Fruit fly (Drosophila melanogaster): ENCODE data around the gene Task7.
A peak's percentile ranks its signal among the peaks of the same experiment; 100 is the strongest.

The Task7 gene

dm6 chr3R:9399951-9400392 is 12.1 kb downstream of the Task7 start, which contains the start of gene CG34117 (continued):
- TF ChIP-seq CG10543 (GFP tag; optimal IDR thresholded peaks at IDR 0.05) (peak; percentile 71), crc (GFP tag; optimal IDR thresholded peaks at IDR 0.05) (peak; percentile 21), fru (optimal IDR thresholded peaks at IDR 0.05) (no peak), sd (tag; optimal IDR thresholded peaks at IDR 0.05) (peak; percentile 89), CG2202 (tag; optimal IDR thresholded peaks at IDR 0.05) (peak; percentile 50), sisA (GFP tag; IDR thresholded peaks at IDR 0.05) (peak; percentile 79), usp (GFP tag; optimal IDR thresholded peaks at IDR 0.05) (no peak), MESR4 (GFP tag; optimal IDR thresholded peaks at IDR 0.05) (peak; percentile 61), CG4328 (GFP tag; optimal IDR thresholded peaks at IDR 0.05) (peak; percentile 71), CG11085 (GFP tag; IDR thresholded peaks at IDR 0.05) (peak; percentile 83), phol (tag; optimal IDR thresholded peaks at IDR 0.05) (peak; percentile 75), ara (GFP tag; IDR thresholded peaks at IDR 0.05) (peak; percentile 81), CG8924 (tag; optimal IDR thresholded peaks at IDR 0.05) (peak; percentile 88), CG3163 (GFP tag; optimal IDR thresholded peaks at IDR 0.05) (no peak), Hr51 (GFP tag; optimal IDR thresholded peaks at IDR 0.05) (peak; percentile 53 to 83), CG9727 (GFP tag; optimal IDR thresholded peaks at IDR 0.05) (peak; percentile 84), Nf-YA (GFP tag; IDR thresholded peaks at IDR 0.05) (peak; percentile 27; the same call in 1 of the 2 replicates), ham (GFP tag; IDR thresholded peaks at IDR 0.05) (peak; percentile 33; the same call in 1 of the 2 replicates), sens-2 (GFP tag; IDR thresholded peaks at IDR 0.05) (0 out of 2 replicates have a peak, but pooled peaks have one; percentile 46), Drgx (GFP tag; IDR thresholded peaks at IDR 0.05) (peak; percentile 66), H2.0 (GFP tag; IDR thresholded peaks at IDR 0.05) (peak; percentile 62), danr (GFP tag; IDR thresholded peaks at IDR 0.05) (0 out of 2 replicates have a peak, but pooled peaks have one; percentile 31), CG17912 (GFP tag; optimal IDR thresholded peaks at IDR 0.05) (peak; percentile 24), ERR (GFP tag; optimal IDR thresholded peaks at IDR 0.05) (peak; percentile 16), CG32532 (GFP tag; IDR thresholded peaks at IDR 0.05) (peak; percentile 90), chif (GFP tag; optimal IDR thresholded peaks at IDR 0.05) (peak in 1 of 2 experiments; percentile 62), CG2199 (GFP tag; IDR thresholded peaks at IDR 0.05) (peak; percentile 16; the same call in 1 of the 3 replicates), org-1 (GFP tag; optimal IDR thresholded peaks at IDR 0.05) (peak; percentile 25), hkb (optimal IDR thresholded peaks at IDR 0.05) (no peak), hkb (GFP tag; IDR thresholded peaks at IDR 0.05) (peak; percentile 88), Mrtf (GFP tag; IDR thresholded peaks at IDR 0.05) (peak; percentile 36; the same call in 2 of the 3 replicates), CG9437 (GFP tag; optimal IDR thresholded peaks at IDR 0.05) (peak; percentile 81), CG10565 (GFP tag; optimal IDR thresholded peaks at IDR 0.05) (peak; percentile 1), gt (GFP tag; IDR thresholded peaks at IDR 0.05) (peak; percentile 51), stwl (tag; optimal IDR thresholded peaks at IDR 0.05) (peak; percentile 58), jing (GFP tag; optimal IDR thresholded peaks at IDR 0.05) (peak; percentile 22), CG18764 (GFP tag; optimal IDR thresholded peaks at IDR 0.05) (peak; percentile 67), CG12659 (GFP tag; optimal IDR thresholded peaks at IDR 0.05) (peak; percentile 84), CG34422 (GFP tag; IDR thresholded peaks at IDR 0.05) (peak; percentile 88), Mes4 (GFP tag; optimal IDR thresholded peaks at IDR 0.05) (no peak), Stat92E (GFP tag; optimal IDR thresholded peaks at IDR 0.05) (no peak), mam (GFP tag; optimal IDR thresholded peaks at IDR 0.05) (peak; percentile 76), sr (GFP tag; IDR thresholded peaks at IDR 0.05) (0 out of 3 replicates have a peak, but pooled peaks have one; percentile 16), Ets65A (GFP tag) (no peak), D (optimal IDR thresholded peaks at IDR 0.05) (no peak), D (GFP tag; optimal IDR thresholded peaks at IDR 0.05) (peak; percentile 55), BEAF-32 (GFP tag; optimal IDR thresholded peaks at IDR 0.05) (peak; percentile 16), zen2 (GFP tag; IDR thresholded peaks at IDR 0.05; ENCODE audit: partially characterized antibody) (no peak), Fer3 (tag; optimal IDR thresholded peaks at IDR 0.05) (peak; percentile 86), CG34376 (GFP tag; optimal IDR thresholded peaks at IDR 0.05) (peak; percentile 74), ATbp (GFP tag; optimal IDR thresholded peaks at IDR 0.05) (peak; percentile 56)

Data from whole organism, embryonic.